Fruit fly (Drosophila melanogaster): Measurements from ENCODE around the gene OXA1L.

DNA sequence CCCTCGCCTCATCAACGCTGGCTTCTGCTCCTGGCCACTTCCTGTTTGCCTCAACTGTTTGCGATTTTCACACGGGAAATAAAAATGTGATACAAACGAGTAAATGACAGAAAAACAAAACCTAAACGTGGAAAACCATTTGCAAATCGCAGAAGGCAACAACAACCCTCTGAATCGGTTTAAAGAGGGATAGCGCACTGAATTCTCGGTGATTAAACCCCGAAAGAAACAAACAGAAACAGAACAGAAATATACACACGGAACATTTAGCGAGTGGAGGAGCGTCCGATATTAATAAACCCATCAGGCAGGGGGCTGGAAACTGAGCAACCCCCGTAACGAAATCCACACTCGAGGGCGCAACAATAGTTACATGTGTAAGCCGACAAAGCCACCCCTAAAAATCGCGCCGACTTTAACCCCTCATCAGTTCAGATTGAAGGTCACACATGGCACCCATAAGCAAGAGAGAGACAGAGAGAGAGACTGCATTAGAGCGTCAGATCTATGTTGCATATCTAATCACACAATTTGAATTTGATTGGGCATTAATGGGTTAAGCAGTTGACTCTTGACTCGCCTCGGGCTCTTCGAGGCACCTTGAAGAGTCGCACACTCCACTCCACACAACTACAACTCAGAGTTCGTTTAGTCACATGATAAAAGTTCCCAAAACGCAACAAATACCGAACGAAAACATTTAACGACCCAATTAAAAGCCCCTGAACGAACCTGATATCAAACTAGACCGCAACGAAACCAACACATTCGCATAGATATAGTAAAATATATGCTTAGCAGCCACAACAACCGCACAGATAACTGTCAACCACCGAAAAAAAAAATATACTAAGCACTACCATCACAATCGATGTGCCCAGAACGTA is 24.4 kb downstream of the OXA1L start:
- TF ChIP-seq Clk (GFP tag; optimal IDR thresholded peaks at IDR 0.05) (no peak), Mnt (GFP tag; optimal IDR thresholded peaks at IDR 0.05) (no peak), CG14711 (tag; optimal IDR thresholded peaks at IDR 0.05) (no peak), CG7101 (tag; optimal IDR thresholded peaks at IDR 0.05) (no peak), CG33017 (tag; optimal IDR thresholded peaks at IDR 0.05) (no peak), bab1 (GFP tag; optimal IDR thresholded peaks at IDR 0.05) (no peak), cnc (optimal IDR thresholded peaks at IDR 0.05) (no peak), cic (GFP tag; optimal IDR thresholded peaks at IDR 0.05) (no peak), tj (GFP tag; optimal IDR thresholded peaks at IDR 0.05) (no peak), kay (GFP tag; ENCODE audit: borderline replicate concordance) (no peak), Crg-1 (GFP tag; optimal IDR thresholded peaks at IDR 0.05) (no peak)

Measured in whole organism, adult.